Fruit fly (Drosophila melanogaster) whole organism, embryonic: ENCODE data around the gene CG3587.
A peak's percentile ranks its signal among the peaks of the same experiment; 100 is the strongest.

Experiments
- B-H2 ChIP-seq: fragments of 200-800 bp; sonication (Bioruptor generic); optimal IDR thresholded peaks from 2 replicates; lab custom pipeline; 2018; ENCODE audit warnings: missing biosample characterization, mild to moderate bottlenecking, missing genetic modification characterization
- BEAF-32 ChIP-seq: fragments of 200-800 bp; sonication (Bioruptor generic); optimal IDR thresholded peaks from 3 replicates; lab custom pipeline; 2017; ENCODE audit warnings: missing biosample characterization, missing genetic modification characterization, mild to moderate bottlenecking, moderate library complexity, missing genetic modification reagents
- CG10147 ChIP-seq: fragments of 200-800 bp; sonication (Bioruptor generic); optimal IDR thresholded peaks from 2 replicates; lab custom pipeline; 2019; ENCODE audit warnings: missing biosample characterization, mild to moderate bottlenecking, missing genetic modification characterization, moderate library complexity
- CG10543 ChIP-seq: fragments of 200-800 bp; sonication (Bioruptor generic); optimal IDR thresholded peaks from 3 replicates; lab custom pipeline; 2017; ENCODE audit warnings: missing biosample characterization, mild to moderate bottlenecking, missing genetic modification characterization, moderate library complexity
- CG12104 ChIP-seq: fragments of 200-800 bp; sonication (Bioruptor generic); optimal IDR thresholded peaks from 3 replicates; lab custom pipeline; 2016; ENCODE audit warnings: missing biosample characterization, missing genetic modification characterization
- CG12236 ChIP-seq: fragments of 200-800 bp; sonication (Bioruptor generic); optimal IDR thresholded peaks from 2 replicates; lab custom pipeline; 2016; ENCODE audit warnings: missing biosample characterization, missing genetic modification characterization
- CG17385 ChIP-seq: fragments of 200-800 bp; sonication (Bioruptor generic); optimal IDR thresholded peaks from 3 replicates; lab custom pipeline; 2018; ENCODE audit warnings: missing biosample characterization, mild to moderate bottlenecking, missing genetic modification characterization
- CG17612 ChIP-seq: fragments of 200-800 bp; sonication (Bioruptor generic); IDR thresholded peaks from 2 replicates; pipeline ENCODE4 v1.3.6; 2022; ENCODE audit warnings: missing biosample characterization, missing genetic modification characterization
- CG17802 ChIP-seq: fragments of 200-800 bp; sonication (Bioruptor generic); optimal IDR thresholded peaks from 2 replicates; lab custom pipeline; 2018; ENCODE audit warnings: missing biosample characterization, mild to moderate bottlenecking, missing genetic modification characterization, moderate library complexity
- CG2116 ChIP-seq: fragments of 200-800 bp; sonication (Bioruptor generic); optimal IDR thresholded peaks from 3 replicates; lab custom pipeline; 2018; ENCODE audit warnings: missing biosample characterization, mild to moderate bottlenecking, missing genetic modification characterization
- CG2199 ChIP-seq: fragments of 200-800 bp; sonication (Bioruptor generic); IDR thresholded peaks from 3 replicates; pipeline ENCODE4 v1.3.6; 2022; ENCODE audit warnings: missing biosample characterization, missing genetic modification characterization
- CG30431 ChIP-seq: fragments of 200-800 bp; sonication (Bioruptor generic); optimal IDR thresholded peaks from 2 replicates; lab custom pipeline; 2017; ENCODE audit warnings: missing biosample characterization, missing genetic modification characterization
- CG4707 ChIP-seq: fragments of 200-800 bp; sonication (Bioruptor generic); optimal IDR thresholded peaks from 2 replicates; lab custom pipeline; 2018; ENCODE audit warnings: missing biosample characterization, mild to moderate bottlenecking, missing genetic modification characterization, moderate library complexity
- CG6683 ChIP-seq: fragments of 200-800 bp; sonication (Bioruptor generic); optimal IDR thresholded peaks from 2 replicates; lab custom pipeline; 2017; ENCODE audit warnings: missing biosample characterization, mild to moderate bottlenecking, missing genetic modification characterization, missing genetic modification reagents
- CG6689 ChIP-seq: fragments of 200-800 bp; sonication (Bioruptor generic); IDR thresholded peaks from 2 replicates; pipeline ENCODE4 v1.3.6; 2022; ENCODE audit warnings: missing biosample characterization, missing genetic modification characterization
- CG8388 ChIP-seq: fragments of 200-800 bp; sonication (Bioruptor generic); optimal IDR thresholded peaks from 2 replicates; lab custom pipeline; 2019; ENCODE audit warnings: missing biosample characterization, mild to moderate bottlenecking, missing genetic modification characterization, moderate library complexity
- CTCF ChIP-seq: fragments of 200-800 bp; sonication (Bioruptor generic); optimal IDR thresholded peaks from 2 replicates; lab custom pipeline; 2017; ENCODE audit warnings: missing biosample characterization, mild to moderate bottlenecking, missing genetic modification characterization, moderate library complexity
- Camta ChIP-seq: fragments of 200-800 bp; sonication (Bioruptor generic); optimal IDR thresholded peaks from 2 replicates; lab custom pipeline; 2016; ENCODE audit warnings: missing biosample characterization, missing genetic modification characterization
- Chrac-16 ChIP-seq: fragments of 200-800 bp; sonication (Bioruptor generic); optimal IDR thresholded peaks from 3 replicates; lab custom pipeline; 2016; ENCODE audit warnings: missing biosample characterization, missing genetic modification characterization
- Elba2 ChIP-seq: fragments of 200-800 bp; sonication (Bioruptor generic); optimal IDR thresholded peaks from 3 replicates; lab custom pipeline; 2016; ENCODE audit warnings: missing biosample characterization, missing genetic modification characterization
- GATAe ChIP-seq: fragments of 200-800 bp; sonication (Bioruptor generic); conservative IDR thresholded peaks from 2 replicates; pipeline ENCODE4 v1.3.6; 2022; ENCODE audit warnings: missing biosample characterization, missing genetic modification characterization
- Jarid2 ChIP-seq: fragments of 200-800 bp; sonication (Bioruptor generic); optimal IDR thresholded peaks from 3 replicates; lab custom pipeline; 2017; ENCODE audit warnings: mild to moderate bottlenecking, missing biosample characterization, missing genetic modification reagents, missing genetic modification characterization
- Lhr ChIP-seq: fragments of 200-800 bp; sonication (Bioruptor generic); optimal IDR thresholded peaks from 3 replicates; lab custom pipeline; 2017; ENCODE audit warnings: mild to moderate bottlenecking, missing biosample characterization, missing genetic modification reagents, missing genetic modification characterization
- Six4 ChIP-seq: fragments of 200-800 bp; sonication (Bioruptor generic); optimal IDR thresholded peaks from 2 replicates; lab custom pipeline; 2016; ENCODE audit warnings: missing biosample characterization, missing genetic modification characterization
- Spps ChIP-seq: fragments of 200-800 bp; sonication (Bioruptor generic); optimal IDR thresholded peaks from 2 replicates; lab custom pipeline; 2018; ENCODE audit warnings: missing biosample characterization, mild to moderate bottlenecking, missing genetic modification characterization
- Xbp1 ChIP-seq: fragments of 200-800 bp; sonication (Bioruptor generic); optimal IDR thresholded peaks from 3 replicates; lab custom pipeline; 2016; ENCODE audit warnings: missing biosample characterization, mild to moderate bottlenecking, missing genetic modification characterization
- Xrp1 ChIP-seq: fragments of 200-800 bp; sonication (Bioruptor generic); IDR thresholded peaks from 2 replicates; pipeline ENCODE4 v1.3.6; 2022; ENCODE audit warnings: missing biosample characterization, missing genetic modification characterization
- ab ChIP-seq: fragments of 200-800 bp; sonication (Bioruptor generic); optimal IDR thresholded peaks from 2 replicates; lab custom pipeline; 2016; ENCODE audit warnings: missing biosample characterization, missing genetic modification characterization
- ap ChIP-seq: fragments of 200-800 bp; sonication (Bioruptor generic); IDR thresholded peaks from 2 replicates; pipeline ENCODE4 v1.3.6; 2022; ENCODE audit warnings: missing biosample characterization, missing genetic modification characterization
- bab2 ChIP-seq: fragments of 200-800 bp; sonication (Bioruptor generic); optimal IDR thresholded peaks from 2 replicates; lab custom pipeline; 2016; ENCODE audit warnings: missing biosample characterization, missing genetic modification characterization
- bigmax ChIP-seq: fragments of 200-800 bp; sonication (Bioruptor generic); optimal IDR thresholded peaks from 2 replicates; lab custom pipeline; 2018; ENCODE audit warnings: missing biosample characterization, mild to moderate bottlenecking, missing genetic modification characterization
- btn ChIP-seq: fragments of 200-800 bp; sonication (Bioruptor generic); optimal IDR thresholded peaks from 2 replicates; lab custom pipeline; 2016; ENCODE audit warnings: missing biosample characterization, missing genetic modification characterization
- caup ChIP-seq: fragments of 200-800 bp; sonication (Bioruptor generic); optimal IDR thresholded peaks from 3 replicates; lab custom pipeline; 2017; ENCODE audit warnings: missing biosample characterization, mild to moderate bottlenecking, missing genetic modification characterization, moderate library complexity; ENCODE audit not compliant: severe bottlenecking
- crp ChIP-seq, 2 experiments: fragments of 200-800 bp; sonication (Bioruptor generic); optimal IDR thresholded peaks; 2 replicates in 1 of 2; 3 replicates in 1 of 2; lab custom pipeline; 2017; ENCODE audit warnings: missing biosample characterization in 2 of 2, missing genetic modification characterization in 2 of 2, mild to moderate bottlenecking in 1 of 2, moderate library complexity in 1 of 2
- ewg ChIP-seq: fragments of 200-800 bp; sonication (Bioruptor generic); optimal IDR thresholded peaks from 3 replicates; lab custom pipeline; 2017; ENCODE audit warnings: mild to moderate bottlenecking, missing biosample characterization, missing genetic modification reagents, missing genetic modification characterization
- gt ChIP-seq: fragments of 200-800 bp; sonication (Bioruptor generic); IDR thresholded peaks from 2 replicates; pipeline ENCODE4 v1.3.6; 2022; ENCODE audit warnings: missing biosample characterization, missing genetic modification characterization
- h ChIP-seq: fragments of >200 bp; optimal IDR thresholded peaks from 2 replicates; lab custom pipeline; 2017
- hb ChIP-seq: fragments of 200-800 bp; sonication (Bioruptor generic); IDR thresholded peaks from 3 replicates; pipeline ENCODE4 v1.3.6; 2022; ENCODE audit warnings: missing biosample characterization, missing genetic modification characterization; ENCODE audit not compliant: partially characterized antibody
- hkb ChIP-seq, 2 experiments: fragments of 200-800 bp in 1 of 2; fragments of >200 bp in 1 of 2; sonication (Bioruptor generic) in 1 of 2; IDR thresholded peaks in 1 of 2; optimal IDR thresholded peaks in 1 of 2; 2 replicates each; pipeline versions ENCODE4 v1.3.6 to Lab custom; 2017 to 2022; ENCODE audit warnings: missing biosample characterization in 1 of 2, missing genetic modification characterization in 1 of 2
- kni ChIP-seq: fragments of 200-800 bp; sonication (Bioruptor generic); optimal IDR thresholded peaks from 3 replicates; lab custom pipeline; 2017; ENCODE audit warnings: mild to moderate bottlenecking, missing biosample characterization, missing genetic modification reagents, missing genetic modification characterization
- lab ChIP-seq: fragments of 200-800 bp; sonication (Bioruptor generic); optimal IDR thresholded peaks from 3 replicates; lab custom pipeline; 2017; ENCODE audit warnings: missing biosample characterization, missing genetic modification characterization, mild to moderate bottlenecking, moderate library complexity, missing genetic modification reagents
- lilli ChIP-seq: fragments of 200-800 bp; sonication (Bioruptor generic); optimal IDR thresholded peaks from 3 replicates; lab custom pipeline; 2016; ENCODE audit warnings: missing biosample characterization, missing genetic modification characterization
- nerfin-2 ChIP-seq: fragments of 200-800 bp; sonication (Bioruptor generic); IDR thresholded peaks from 2 replicates; pipeline ENCODE4 v1.3.6; 2022; ENCODE audit warnings: missing biosample characterization, missing genetic modification characterization; ENCODE audit not compliant: partially characterized antibody
- pfk ChIP-seq: fragments of 200-800 bp; sonication (Bioruptor generic); optimal IDR thresholded peaks from 2 replicates; lab custom pipeline; 2018; ENCODE audit warnings: missing biosample characterization, mild to moderate bottlenecking, missing genetic modification characterization, moderate library complexity
- pum ChIP-seq: fragments of 200-800 bp; sonication (Bioruptor generic); optimal IDR thresholded peaks from 2 replicates; lab custom pipeline; 2016; ENCODE audit warnings: missing biosample characterization, missing genetic modification characterization
- so ChIP-seq: fragments of 200-800 bp; sonication (Bioruptor generic); IDR thresholded peaks from 3 replicates; pipeline ENCODE4 v1.3.6; 2022; ENCODE audit warnings: missing biosample characterization, missing genetic modification characterization
- stc ChIP-seq: fragments of 200-800 bp; sonication (Bioruptor generic); IDR thresholded peaks from 2 replicates; pipeline ENCODE4 v1.3.6; 2022; ENCODE audit warnings: missing biosample characterization, missing genetic modification characterization
- sug ChIP-seq: fragments of 200-800 bp; optimal IDR thresholded peaks from 2 replicates; lab custom pipeline; 2019; ENCODE audit warnings: missing biosample characterization, mild to moderate bottlenecking, missing genetic modification characterization, moderate library complexity
- z ChIP-seq: fragments of 200-800 bp; sonication (Bioruptor generic); IDR thresholded peaks from 3 replicates; pipeline ENCODE4 v1.3.6; 2022; ENCODE audit warnings: missing biosample characterization, missing genetic modification characterization
- zf30C ChIP-seq: fragments of 200-800 bp; sonication (Bioruptor generic); optimal IDR thresholded peaks from 3 replicates; lab custom pipeline; 2018; ENCODE audit warnings: missing biosample characterization, mild to moderate bottlenecking, missing genetic modification characterization

CG3587 gene

DNA sequence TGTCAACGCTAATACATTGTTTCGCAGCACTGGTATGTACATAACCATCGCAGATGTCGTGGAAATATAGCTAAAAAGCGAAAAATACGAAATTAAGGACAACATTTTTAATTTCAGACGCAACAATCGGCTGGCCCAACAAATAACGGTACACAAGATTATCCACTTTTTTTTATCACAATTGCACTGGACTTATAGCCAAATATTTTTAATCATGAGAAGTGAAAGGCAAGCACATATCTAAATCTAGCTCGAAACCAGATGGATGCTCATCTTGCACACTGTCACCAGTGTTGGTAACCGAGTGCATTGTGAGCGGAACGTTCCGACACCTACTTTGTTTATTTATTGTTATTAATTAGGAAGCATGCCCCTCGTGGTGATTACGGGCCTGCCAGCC, at the start of gene CG3587, which contains the start of gene CG3857 (continued):
- TF ChIP-seq pfk (peak; percentile 39), CG12236 (GFP tag; lab: Kevin White, UChicago) (peak; percentile 41), CG17385 (GFP tag; lab: Kevin White, UChicago) (peak; percentile 58), lilli (GFP tag; lab: Kevin White, UChicago) (peak; percentile 87), BEAF-32 (peak; percentile 53), Xbp1 (GFP tag; lab: Kevin White, UChicago) (peak; percentile 82), B-H2 (GFP tag; lab: Kevin White, UChicago) (peak; percentile 44), hb (no peak), caup (GFP tag; lab: Kevin White, UChicago) (peak; percentile 71), Xrp1 (peak; percentile 77), pum (peak; percentile 66), ap (GFP tag; lab: Robert Waterston, UW) (0 out of 2 replicates have a peak, but pooled peaks have one; percentile 18), Chrac-16 (peak; percentile 75), Lhr (GFP tag; lab: Kevin White, UChicago) (peak; percentile 25), CG17802 (tag; lab: Kevin White, UChicago) (no peak), kni (GFP tag; lab: Kevin White, UChicago) (peak; percentile 31), lab (GFP tag; lab: Kevin White, UChicago) (peak; percentile 70), gt (GFP tag; lab: Robert Waterston, UW) (no peak), ab (GFP tag; lab: Kevin White, UChicago) (no peak), z (GFP tag; lab: Robert Waterston, UW) (0 out of 3 replicates have a peak, but pooled peaks have one; percentile 9), CG30431 (GFP tag; lab: Kevin White, UChicago) (peak; percentile 36), CG2116 (GFP tag; lab: Kevin White, UChicago) (peak; percentile 63), h (lab: Kevin White, UChicago) (no peak), bigmax (GFP tag; lab: Kevin White, UChicago) (peak; percentile 35), bab2 (GFP tag; lab: Kevin White, UChicago) (peak; percentile 83), CTCF (GFP tag; lab: Kevin White, UChicago) (no peak), Elba2 (peak; percentile 47), ewg (GFP tag; lab: Kevin White, UChicago) (peak; percentile 50), CG6689 (GFP tag; lab: Robert Waterston, UW) (peak; percentile 71), zf30C (GFP tag; lab: Kevin White, UChicago) (no peak), CG4707 (GFP tag; lab: Kevin White, UChicago) (peak; percentile 1), sug (tag; lab: Kevin White, UChicago) (peak; percentile 74), crp (GFP tag; optimal IDR thresholded peaks at IDR 0.05; lab: Kevin White, UChicago) (peak in 1 of 2 experiments; percentile 61), stc (GFP tag; lab: Robert Waterston, UW) (0 out of 2 replicates have a peak, but pooled peaks have one; percentile 44), Camta (peak; percentile 77), btn (peak; percentile 23), CG12104 (GFP tag; lab: Kevin White, UChicago) (peak; percentile 32), hkb (optimal IDR thresholded peaks at IDR 0.05; lab: Kevin White, UChicago) (no peak), hkb (GFP tag; IDR thresholded peaks at IDR 0.05; lab: Robert Waterston, UW) (peak; percentile 40; the same call in 1 of the 2 replicates), nerfin-2 (GFP tag; lab: Robert Waterston, UW) (no peak), CG6683 (GFP tag; lab: Kevin White, UChicago) (no peak), Six4 (GFP tag; lab: Kevin White, UChicago) (peak; percentile 59), CG8388 (peak; percentile 58), Jarid2 (peak; percentile 49), so (GFP tag; lab: Robert Waterston, UW) (no peak; the same call in 2 of the 3 replicates), CG10147 (peak; percentile 67), Spps (tag; lab: Kevin White, UChicago) (no peak), CG17612 (no peak), GATAe (GFP tag; lab: Robert Waterston, UW) (no peak; the same call in 1 of the 2 replicates), CG10543 (GFP tag; lab: Kevin White, UChicago) (peak; percentile 64), CG2199 (GFP tag; lab: Robert Waterston, UW) (no peak)
